Worm (Caenorhabditis elegans) whole organism, dauer: ENCODE data around the gene clpf-1.

ENCODE experiments used
- unc-62 ChIP-seq: sonication (generic microtip); optimal IDR thresholded peaks from 2 replicates; lab custom pipeline; 2017; ENCODE audit warnings: missing biosample characterization, missing genetic modification reagents, missing genetic modification characterization

The clpf-1 gene

ce11 chrIII:3398485-3398884, 942 bp downstream of the clpf-1 start:
- no peak for TF ChIP-seq unc-62 (GFP tag; lab: Kevin White, UChicago)

- TF ChIP-seq unc-62 (GFP tag; lab: Kevin White, UChicago), result no peak
Measured at ce11 chrIII:3400444-3400843, 2.9 kb downstream of the clpf-1 start.

ce11 chrIII:3404354-3404913, 6.9 kb downstream of the clpf-1 start, which contains the start of the genes npp-9 and F59A2.5:
Gene npp-9, minus strand, starts transcription at chrIII:3404479.
Gene F59A2.5, plus strand, starts transcription at chrIII:3404863.
- TF ChIP-seq unc-62 (GFP tag; lab: Kevin White, UChicago), result no peak

- no peak for TF ChIP-seq unc-62 (GFP tag; lab: Kevin White, UChicago)
Measured at ce11 chrIII:3405535-3405934, 8.0 kb downstream of the clpf-1 start, which contains the start of gene golg-4. Gene golg-4, plus strand, starts transcription at chrIII:3405568.

ce11 chrIII:3413437-3413836, 15.9 kb downstream of the clpf-1 start:
- TF ChIP-seq unc-62 (GFP tag; lab: Kevin White, UChicago), result no peak

- no peak for TF ChIP-seq unc-62 (GFP tag; lab: Kevin White, UChicago)
Measured at ce11 chrIII:3414412-3414811, 16.9 kb downstream of the clpf-1 start.

- no peak for TF ChIP-seq unc-62 (GFP tag; lab: Kevin White, UChicago)
Measured at ce11 chrIII:3417453-3417852, 19.9 kb downstream of the clpf-1 start.

ce11 chrIII:3418906-3419305, 21.4 kb downstream of the clpf-1 start:
- TF ChIP-seq unc-62 (GFP tag; lab: Kevin White, UChicago), result no peak

- TF ChIP-seq unc-62 (GFP tag; lab: Kevin White, UChicago), result no peak
Measured at ce11 chrIII:3423924-3424323, 26.4 kb downstream of the clpf-1 start.

ce11 chrIII:3425438-3425837, 27.9 kb downstream of the clpf-1 start, which contains the start of gene metl-18:
Gene metl-18, plus strand, starts transcription at chrIII:3425738.
- no peak for TF ChIP-seq unc-62 (GFP tag; lab: Kevin White, UChicago)

- TF ChIP-seq unc-62 (GFP tag; lab: Kevin White, UChicago), result no peak
Measured at ce11 chrIII:3426741-3427140, 29.2 kb downstream of the clpf-1 start.

ce11 chrIII:3428574-3428973, 31.0 kb downstream of the clpf-1 start:
- no peak for TF ChIP-seq unc-62 (GFP tag; lab: Kevin White, UChicago)

- no peak for TF ChIP-seq unc-62 (GFP tag; lab: Kevin White, UChicago)
Measured at ce11 chrIII:3429761-3430160, 32.2 kb downstream of the clpf-1 start.

ce11 chrIII:3430667-3431066, 33.1 kb downstream of the clpf-1 start:
- TF ChIP-seq unc-62 (GFP tag; lab: Kevin White, UChicago), result no peak

ce11 chrIII:3431385-3431784, 33.8 kb downstream of the clpf-1 start, which contains the start of gene K01A11.1:
Gene K01A11.1, minus strand, starts transcription at chrIII:3431485.
- TF ChIP-seq unc-62 (GFP tag; lab: Kevin White, UChicago), result no peak

ce11 chrIII:3435152-3435551, 37.6 kb downstream of the clpf-1 start:
- TF ChIP-seq unc-62 (GFP tag; lab: Kevin White, UChicago), result no peak

ce11 chrIII:3437139-3437538, 39.6 kb downstream of the clpf-1 start:
- TF ChIP-seq unc-62 (GFP tag; lab: Kevin White, UChicago), result no peak
